Worm (Caenorhabditis elegans) whole organism, L4/young adult: ENCODE measurements around the gene C45G9.14.

Source experiments
- dao-5 ChIP-seq: sonication (generic microtip); optimal IDR thresholded peaks from 2 replicates; lab custom pipeline; 2016; ENCODE audit warnings: missing genotype, missing genetic modification characterization, moderate library complexity, missing compliant biosample characterization
- him-1 ChIP-seq: sonication (generic microtip); optimal IDR thresholded peaks from 2 replicates; lab custom pipeline; 2016; ENCODE audit warnings: missing genotype, missing genetic modification reagents, missing genetic modification characterization, missing compliant biosample characterization

DNA sequence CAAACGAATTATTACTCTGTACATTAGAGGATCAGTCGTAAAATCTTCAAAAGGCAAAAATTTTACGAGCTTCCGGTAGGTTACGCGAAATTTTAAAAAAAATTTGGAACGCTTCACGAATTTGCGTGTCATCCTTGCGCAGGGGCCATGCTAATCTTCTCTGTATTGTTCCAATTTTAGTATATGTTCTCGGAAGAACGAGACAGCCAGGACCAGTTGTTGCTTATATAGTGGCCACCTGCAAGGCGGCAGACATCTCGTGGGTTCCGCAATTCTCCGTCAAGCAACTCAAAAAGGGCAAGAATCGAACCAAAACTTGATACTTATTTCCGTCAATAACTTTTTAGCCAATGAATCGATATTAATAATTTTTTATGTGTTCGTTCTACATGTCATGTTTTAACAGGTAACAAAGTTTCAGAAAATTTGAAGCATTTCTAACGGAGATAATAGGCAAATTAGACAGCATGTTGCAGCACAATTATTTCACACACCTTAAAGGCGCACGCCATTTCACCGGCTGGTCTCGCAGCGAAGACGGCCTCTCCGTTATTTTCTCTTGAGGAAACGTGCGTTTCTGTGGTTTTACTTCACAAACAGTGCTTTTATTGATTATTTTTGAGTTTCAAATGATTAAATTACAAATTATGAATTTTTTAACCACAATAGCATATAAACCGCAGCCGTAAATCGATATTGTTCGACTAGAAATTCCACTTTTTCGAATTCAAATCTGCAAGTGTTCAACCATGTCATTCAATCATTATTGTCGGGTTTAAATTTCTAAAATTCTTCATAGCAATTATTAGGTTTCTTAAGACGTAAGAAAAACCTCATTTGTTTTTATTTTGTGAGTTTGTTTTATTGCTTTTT lies 36.1 kb downstream of the C45G9.14 start:
- TF ChIP-seq him-1 (tag; lab: Kevin White, UChicago) (peak; percentile 81), dao-5 (tag; lab: Kevin White, UChicago) (no peak)
